Worm (Caenorhabditis elegans) whole organism, L1 larva: Measurements from ENCODE around the gene F53C3.8.

Experiments
- egl-27 ChIP-seq, 2 experiments: fragments of 150-350 bp in 1 of 2; sonication (generic microtip); optimal IDR thresholded peaks; 3 replicates each; lab custom pipeline; 2017 to 2018; ENCODE audit warnings: missing biosample characterization in 2 of 2, missing genetic modification characterization in 2 of 2, missing genetic modification reagents in 2 of 2
- nhr-20 ChIP-seq: sonication (generic microtip); optimal IDR thresholded peaks from 2 replicates; lab custom pipeline; 2016; ENCODE audit warnings: mild to moderate bottlenecking, missing genetic modification characterization, missing compliant biosample characterization
- nhr-90 ChIP-seq: sonication (generic microtip); optimal IDR thresholded peaks from 2 replicates; lab custom pipeline; 2016; ENCODE audit warnings: mild to moderate bottlenecking, missing genetic modification characterization, missing compliant biosample characterization; ENCODE audit not compliant: poor library complexity
- sptf-1 ChIP-seq: fragments of 150-350 bp; optimal IDR thresholded peaks from 2 replicates; lab custom pipeline; 2014; ENCODE audit warnings: missing biosample characterization, missing genetic modification characterization

DNA sequence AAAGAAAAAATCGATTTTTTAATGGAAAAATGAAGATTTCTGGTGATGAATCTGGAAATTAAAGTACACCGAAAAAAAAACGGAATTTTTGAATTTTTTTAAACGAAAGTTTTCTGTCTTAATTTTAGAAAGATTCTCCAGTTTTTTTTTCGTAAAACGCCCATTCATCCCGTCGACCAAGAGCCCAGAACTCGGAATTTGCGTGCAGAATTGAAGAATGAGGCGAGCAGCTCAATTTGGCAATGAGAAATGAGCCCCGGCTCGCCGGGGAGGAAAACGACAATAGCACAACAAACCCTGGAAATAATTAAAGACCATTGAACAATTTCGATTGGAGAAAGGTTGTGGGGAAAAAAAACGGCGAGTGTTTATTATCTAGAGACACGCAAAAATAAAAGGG, 40.6 kb downstream of the F53C3.8 start:
- TF ChIP-seq nhr-90 (tag; lab: Kevin White, UChicago) (no peak), egl-27 (tag; optimal IDR thresholded peaks at IDR 0.05; lab: Kevin White, UChicago) (no peak), nhr-20 (tag; lab: Kevin White, UChicago) (no peak), sptf-1 (tag; lab: Kevin White, UChicago) (no peak)
